Worm (Caenorhabditis elegans) whole organism, L1 larva: ENCODE results near the gene mrpl-50.

ENCODE experiments used
- C16A3.4 ChIP-seq: fragments of 150-350 bp; optimal IDR thresholded peaks from 2 replicates; lab custom pipeline; 2014; ENCODE audit warnings: missing biosample characterization, missing genetic modification characterization
- aly-2 ChIP-seq: fragments of 150-350 bp; optimal IDR thresholded peaks from 2 replicates; lab custom pipeline; 2014; ENCODE audit warnings: missing biosample characterization, missing genetic modification characterization
- ceh-63 ChIP-seq: fragments of 200-800 bp; sonication (Bioruptor generic); optimal IDR thresholded peaks from 2 replicates; lab custom pipeline; 2018; ENCODE audit warnings: mild to moderate bottlenecking, missing genetic modification characterization, missing compliant biosample characterization
- ceh-8 ChIP-seq: fragments of 200-800 bp; sonication (Bioruptor generic); optimal IDR thresholded peaks from 2 replicates; lab custom pipeline; 2018; ENCODE audit warnings: mild to moderate bottlenecking, missing genetic modification characterization, moderate library complexity, missing compliant biosample characterization
- ceh-90 ChIP-seq: sonication (generic microtip); optimal IDR thresholded peaks from 2 replicates; lab custom pipeline; 2016; ENCODE audit warnings: missing genetic modification characterization, missing compliant biosample characterization
- dpl-1 ChIP-seq, 3 experiments: fragments of 150-350 bp in 2 of 3; sonication (generic microtip) in 1 of 3; optimal IDR thresholded peaks; 2 replicates each; lab custom pipeline; 2014 to 2017; ENCODE audit warnings: missing biosample characterization in 3 of 3, missing genetic modification characterization in 3 of 3, missing genetic modification reagents in 3 of 3
- dsc-1 ChIP-seq: sonication (generic microtip); optimal IDR thresholded peaks from 2 replicates; lab custom pipeline; 2016; ENCODE audit warnings: mild to moderate bottlenecking, missing genetic modification characterization, missing compliant biosample characterization
- efl-1 ChIP-seq, 4 experiments: fragments of 150-350 bp; optimal IDR thresholded peaks in 3 of 4; peaks in 1 of 4; 1 replicate in 1 of 4; 2 replicates in 3 of 4; lab custom pipeline; 2014; ENCODE audit warnings: missing biosample characterization in 2 of 4, missing genetic modification characterization in 2 of 4, missing genetic modification reagents in 2 of 4
- fos-1 ChIP-seq: fragments of 150-350 bp; optimal IDR thresholded peaks from 2 replicates; lab custom pipeline; 2014; ENCODE audit warnings: missing biosample characterization, missing genetic modification characterization
- grh-1 ChIP-seq: fragments of 200-800 bp; sonication (Bioruptor generic); IDR thresholded peaks from 2 replicates; pipeline ENCODE4 v1.3.6; 2022; ENCODE audit warnings: missing genetic modification reagents, missing genetic modification characterization, missing compliant biosample characterization
- hlh-17 ChIP-seq: fragments of 200-800 bp; sonication (Bioruptor generic); optimal IDR thresholded peaks from 2 replicates; lab custom pipeline; 2018; ENCODE audit warnings: missing genetic modification characterization, mild to moderate bottlenecking, missing compliant biosample characterization, moderate library complexity, borderline replicate concordance
- hlh-4 ChIP-seq: sonication (generic microtip); optimal IDR thresholded peaks from 2 replicates; lab custom pipeline; 2016; ENCODE audit warnings: mild to moderate bottlenecking, missing genetic modification characterization, missing compliant biosample characterization
- hpl-2 ChIP-seq: fragments of 150-350 bp; optimal IDR thresholded peaks from 2 replicates; lab custom pipeline; 2014; ENCODE audit warnings: missing biosample characterization, missing genetic modification reagents, missing genetic modification characterization
- jun-1 ChIP-seq: fragments of 150-350 bp; optimal IDR thresholded peaks from 2 replicates; lab custom pipeline; 2014; ENCODE audit warnings: missing biosample characterization, missing genetic modification reagents, missing genetic modification characterization
- lin-15B ChIP-seq: fragments of 150-350 bp; sonication (generic microtip); optimal IDR thresholded peaks from 3 replicates; lab custom pipeline; 2014; ENCODE audit warnings: missing biosample characterization, missing genetic modification characterization
- lin-35 ChIP-seq, 2 experiments: fragments of 150-350 bp; optimal IDR thresholded peaks; 2 replicates each; lab custom pipeline; 2014; ENCODE audit warnings: missing biosample characterization in 2 of 2, missing genetic modification characterization in 2 of 2, missing genetic modification reagents in 2 of 2
- lin-39 ChIP-seq: fragments of 150-350 bp; optimal IDR thresholded peaks from 2 replicates; lab custom pipeline; 2014; ENCODE audit warnings: missing biosample characterization, missing genetic modification reagents, missing genetic modification characterization
- lir-3 ChIP-seq: sonication (generic microtip); optimal IDR thresholded peaks from 2 replicates; lab custom pipeline; 2016; ENCODE audit warnings: mild to moderate bottlenecking, missing genetic modification characterization, moderate library complexity, missing compliant biosample characterization; ENCODE audit not compliant: poor library complexity
- mab-9 ChIP-seq: fragments of 200-800 bp; sonication (Bioruptor generic); IDR thresholded peaks from 2 replicates; pipeline ENCODE4 v1.3.6; 2022; ENCODE audit warnings: missing genetic modification reagents, missing genetic modification characterization, missing compliant biosample characterization
- mdl-1 ChIP-seq, 2 experiments: fragments of 150-350 bp; optimal IDR thresholded peaks; 2 replicates each; lab custom pipeline; 2014 to 2017; ENCODE audit warnings: missing biosample characterization in 2 of 2, missing genetic modification characterization in 2 of 2, inconsistent platforms in 1 of 2
- mep-1 ChIP-seq: fragments of 150-350 bp; optimal IDR thresholded peaks from 2 replicates; lab custom pipeline; 2014; ENCODE audit warnings: missing biosample characterization, missing genetic modification characterization
- nhr-11 ChIP-seq: fragments of 150-350 bp; optimal IDR thresholded peaks from 2 replicates; lab custom pipeline; 2014; ENCODE audit warnings: missing biosample characterization, missing genetic modification characterization
- nhr-12 ChIP-seq: sonication (generic microtip); optimal IDR thresholded peaks from 2 replicates; lab custom pipeline; 2017; ENCODE audit warnings: missing biosample characterization, missing genetic modification characterization
- nhr-20 ChIP-seq: sonication (generic microtip); optimal IDR thresholded peaks from 2 replicates; lab custom pipeline; 2016; ENCODE audit warnings: mild to moderate bottlenecking, missing genetic modification characterization, missing compliant biosample characterization
- nhr-47 ChIP-seq: sonication (generic microtip); optimal IDR thresholded peaks from 2 replicates; lab custom pipeline; 2016; ENCODE audit warnings: mild to moderate bottlenecking, missing genetic modification characterization, moderate library complexity, missing compliant biosample characterization
- nhr-71 ChIP-seq: sonication (generic microtip); optimal IDR thresholded peaks from 2 replicates; lab custom pipeline; 2016; ENCODE audit warnings: mild to moderate bottlenecking, missing genetic modification characterization, moderate library complexity, missing compliant biosample characterization
- nhr-84 ChIP-seq: sonication (generic microtip); optimal IDR thresholded peaks from 2 replicates; lab custom pipeline; 2017; ENCODE audit warnings: missing biosample characterization, missing genetic modification characterization
- nhr-85 ChIP-seq: sonication (generic microtip); peaks from one replicate; lab custom pipeline; 2016; ENCODE audit warnings: missing genetic modification characterization, inconsistent platforms, missing compliant biosample characterization
- nhr-90 ChIP-seq: sonication (generic microtip); optimal IDR thresholded peaks from 2 replicates; lab custom pipeline; 2016; ENCODE audit warnings: mild to moderate bottlenecking, missing genetic modification characterization, missing compliant biosample characterization; ENCODE audit not compliant: poor library complexity
- pqm-1 ChIP-seq: sonication (generic microtip); optimal IDR thresholded peaks from 3 replicates; lab custom pipeline; 2017; ENCODE audit warnings: missing biosample characterization, missing genetic modification characterization
- rnt-1 ChIP-seq: sonication (generic microtip); optimal IDR thresholded peaks from 2 replicates; lab custom pipeline; 2016; ENCODE audit warnings: mild to moderate bottlenecking, missing genetic modification characterization, moderate library complexity, missing compliant biosample characterization
- snu-23 ChIP-seq: sonication (generic microtip); optimal IDR thresholded peaks from 2 replicates; lab custom pipeline; 2016; ENCODE audit warnings: missing genetic modification characterization, missing compliant biosample characterization
- sox-4 ChIP-seq: sonication (generic microtip); optimal IDR thresholded peaks from 2 replicates; lab custom pipeline; 2016; ENCODE audit warnings: missing genetic modification characterization, missing compliant biosample characterization
- sptf-1 ChIP-seq: fragments of 150-350 bp; optimal IDR thresholded peaks from 2 replicates; lab custom pipeline; 2014; ENCODE audit warnings: missing biosample characterization, missing genetic modification characterization
- swsn-7 ChIP-seq: sonication (generic microtip); optimal IDR thresholded peaks from 2 replicates; lab custom pipeline; 2016; ENCODE audit warnings: missing genetic modification characterization, missing compliant biosample characterization
- tbx-2 ChIP-seq: sonication (generic microtip); optimal IDR thresholded peaks from 2 replicates; lab custom pipeline; 2016; ENCODE audit warnings: missing genetic modification characterization, missing compliant biosample characterization
- tlp-1 ChIP-seq: fragments of 150-350 bp; optimal IDR thresholded peaks from 2 replicates; lab custom pipeline; 2014; ENCODE audit warnings: missing biosample characterization, missing genetic modification characterization
- unc-130 ChIP-seq: fragments of 150-350 bp; optimal IDR thresholded peaks from 2 replicates; lab custom pipeline; 2017; ENCODE audit warnings: missing biosample characterization, missing genetic modification characterization, inconsistent platforms
- unc-30 ChIP-seq: sonication (generic microtip); optimal IDR thresholded peaks from 2 replicates; lab custom pipeline; 2017; ENCODE audit warnings: missing biosample characterization, missing genetic modification characterization
- unc-98 ChIP-seq: fragments of 200-800 bp; sonication (Bioruptor generic); IDR thresholded peaks from 2 replicates; pipeline ENCODE4 v1.3.6; 2022; ENCODE audit warnings: missing genetic modification characterization, missing compliant biosample characterization
- vab-15 ChIP-seq: sonication (generic microtip); optimal IDR thresholded peaks from 2 replicates; lab custom pipeline; 2017; ENCODE audit warnings: missing genotype, mild to moderate bottlenecking, missing genetic modification characterization, missing compliant biosample characterization
- ztf-11 ChIP-seq, 2 experiments: sonication (generic microtip); optimal IDR thresholded peaks; 2 replicates each; lab custom pipeline; 2016 to 2017; ENCODE audit warnings: missing genetic modification characterization in 2 of 2, missing biosample characterization in 1 of 2, missing compliant biosample characterization in 1 of 2
- ztf-4 ChIP-seq: fragments of 150-350 bp; optimal IDR thresholded peaks from 2 replicates; lab custom pipeline; 2014; ENCODE audit warnings: missing biosample characterization, missing genetic modification characterization

mrpl-50 gene

DNA sequence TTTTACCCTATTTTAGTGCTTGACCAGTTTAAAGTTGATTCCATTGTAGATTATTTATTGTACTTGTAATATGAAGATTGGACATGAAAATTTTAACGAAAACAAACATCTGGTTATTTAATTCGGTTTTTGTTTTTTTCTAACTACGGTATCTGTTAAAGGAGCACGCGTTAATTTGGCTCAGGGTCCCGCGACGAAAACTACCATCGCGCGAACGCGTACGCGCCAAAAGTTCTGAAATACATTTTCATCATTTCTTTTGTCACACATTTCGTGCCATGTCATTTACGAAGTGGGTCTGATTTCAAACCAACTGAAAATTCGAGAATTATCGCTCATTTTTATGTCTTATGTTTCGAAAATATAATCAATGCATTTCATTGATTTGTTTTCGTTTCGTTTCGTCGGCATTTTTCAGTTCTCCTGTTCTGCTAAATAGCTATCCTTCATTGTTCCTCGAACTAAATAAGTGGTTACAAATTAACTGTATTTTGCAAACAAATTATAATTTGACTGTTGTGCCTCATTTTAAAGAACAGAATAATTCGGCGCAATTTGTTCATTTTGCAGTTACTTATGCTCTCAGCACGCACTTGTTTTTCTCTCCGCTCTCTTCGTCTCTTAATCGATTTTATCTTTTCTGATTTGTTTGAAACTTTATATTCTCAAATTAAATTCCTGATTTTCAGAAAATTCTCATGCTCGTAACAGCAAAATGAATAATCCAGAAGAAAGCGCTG is 4.2 kb downstream of the mrpl-50 start, which contains the start of gene T21B10.3 (continued):
- TF ChIP-seq mab-9 (GFP tag; lab: Robert Waterston, UW), result no peak

DNA sequence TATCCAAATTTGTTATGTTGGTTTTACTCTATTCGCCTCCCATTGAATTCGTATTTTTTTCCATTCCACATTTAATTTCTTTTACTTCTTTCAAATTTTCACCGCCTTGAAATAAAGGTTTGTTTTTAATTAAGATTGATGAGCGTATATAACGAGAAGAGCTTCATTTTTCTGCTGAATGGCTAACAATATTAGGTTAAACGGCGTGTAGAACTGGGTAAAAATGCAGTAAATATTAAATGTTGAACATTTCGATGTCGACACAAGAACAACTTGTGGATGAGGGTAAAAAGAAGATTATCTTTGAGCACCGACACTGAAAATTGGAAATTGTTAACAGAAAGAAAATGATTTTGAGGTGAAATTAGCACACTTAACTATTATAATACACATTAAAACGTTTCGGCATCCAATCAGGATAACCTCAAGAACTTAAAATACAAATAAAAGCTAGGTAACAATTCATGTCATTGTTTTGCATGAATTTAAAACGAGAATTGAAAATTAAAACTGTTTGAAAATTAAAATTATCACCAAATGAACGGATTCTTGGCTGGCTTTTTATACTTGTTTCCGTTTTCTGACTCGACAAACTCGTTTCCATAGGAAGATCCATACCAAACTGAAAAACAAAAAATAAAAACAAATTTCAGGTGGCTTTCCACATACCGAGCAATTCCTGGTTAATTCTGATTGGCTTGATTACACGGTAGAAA is 9.4 kb downstream of the mrpl-50 start:
- TF ChIP-seq unc-30 (tag; lab: Kevin White, UChicago) (no peak), hlh-4 (tag; lab: Kevin White, UChicago) (no peak), jun-1 (tag; lab: Kevin White, UChicago) (no peak), ceh-90 (no peak), nhr-84 (tag; lab: Kevin White, UChicago) (no peak), nhr-90 (tag; lab: Kevin White, UChicago) (no peak), C16A3.4 (tag; lab: Kevin White, UChicago) (no peak), swsn-7 (tag; lab: Kevin White, UChicago) (no peak), hpl-2 (GFP tag; lab: Kevin White, UChicago) (no peak), nhr-11 (tag; lab: Kevin White, UChicago) (no peak), tbx-2 (no peak), dsc-1 (tag; lab: Kevin White, UChicago) (no peak), ceh-8 (GFP tag; lab: Kevin White, UChicago) (no peak), lir-3 (tag; lab: Kevin White, UChicago) (no peak), pqm-1 (tag; lab: Kevin White, UChicago) (no peak), grh-1 (GFP tag; lab: Robert Waterston, UW) (no peak), dpl-1 (GFP tag; optimal IDR thresholded peaks at IDR 0.05; lab: Kevin White, UChicago) (no peak), aly-2 (tag; lab: Kevin White, UChicago) (no peak)
- TF ChIP-seq, all 84 proteins: peak for 0

DNA sequence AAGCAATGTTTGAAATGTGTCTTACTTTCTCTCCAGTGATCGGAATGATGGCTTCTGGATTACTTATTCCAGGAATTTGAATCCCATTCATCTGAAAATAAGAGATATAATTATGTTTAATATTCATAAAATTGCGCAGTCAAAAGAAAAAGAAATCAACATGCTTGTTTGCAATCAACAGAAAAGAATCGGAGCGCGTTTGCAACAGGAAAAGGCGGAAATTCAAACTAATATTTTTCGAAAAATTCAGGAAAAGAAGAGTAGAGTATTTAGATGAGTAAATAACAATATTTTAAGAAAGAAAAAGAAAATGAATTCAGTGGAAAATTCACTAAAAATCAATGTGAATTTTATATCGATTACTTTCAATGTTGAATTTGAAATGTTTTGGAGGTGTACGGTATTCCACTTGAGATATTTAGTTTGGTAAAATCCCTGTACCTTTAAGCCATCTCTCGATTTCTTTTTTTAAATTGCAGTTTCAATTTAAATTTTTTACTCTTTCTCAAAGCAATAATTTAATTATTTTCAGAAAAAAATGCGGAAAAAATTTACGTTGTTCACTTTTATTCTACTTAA is 10.8 kb downstream of the mrpl-50 start, which contains the start of the genes set-17 and T21B10.4:
TSS of gene set-17 (minus strand) at position 127 of the 579 bp plus-strand sequence.
TSS of gene T21B10.4 (plus strand) at position 533 of the 579 bp plus-strand sequence.
- TF ChIP-seq nhr-20 (peak; percentile 34), lin-39 (tag; lab: Kevin White, UChicago) (no peak), vab-15 (tag; lab: Kevin White, UChicago) (no peak), unc-30 (tag; lab: Kevin White, UChicago) (no peak), aly-2 (tag; lab: Kevin White, UChicago) (no peak), grh-1 (GFP tag; lab: Robert Waterston, UW) (no peak), lin-15B (tag; lab: Kevin White, UChicago) (no peak), ztf-4 (tag; lab: Kevin White, UChicago) (no peak), hlh-17 (GFP tag; lab: Kevin White, UChicago) (no peak), unc-130 (tag; lab: Kevin White, UChicago) (no peak), nhr-85 (tag; lab: Kevin White, UChicago) (no peak), lir-3 (tag; lab: Kevin White, UChicago) (no peak), efl-1 (optimal IDR thresholded peaks at IDR 0.05; lab: Kevin White, UChicago) (peak; percentile 16 to 87), efl-1 (GFP tag; optimal IDR thresholded peaks at IDR 0.05 in 1 of 2; lab: Kevin White, UChicago) (peak; percentile 86 to 98), ceh-63 (GFP tag; lab: Kevin White, UChicago) (no peak), mab-9 (GFP tag; lab: Robert Waterston, UW) (no peak), pqm-1 (tag; lab: Kevin White, UChicago) (no peak), sox-4 (peak; percentile 24), unc-98 (GFP tag; lab: Robert Waterston, UW) (no peak), sptf-1 (no peak), swsn-7 (tag; lab: Kevin White, UChicago) (peak; percentile 1), mep-1 (tag; lab: Kevin White, UChicago) (no peak), rnt-1 (no peak), nhr-11 (tag; lab: Kevin White, UChicago) (no peak), C16A3.4 (tag; lab: Kevin White, UChicago) (peak; percentile 51), fos-1 (tag; lab: Kevin White, UChicago) (no peak), nhr-12 (no peak), tlp-1 (no peak), nhr-47 (tag; lab: Kevin White, UChicago) (peak; percentile 26), lin-35 (GFP tag; optimal IDR thresholded peaks at IDR 0.05; lab: Kevin White, UChicago) (peak; percentile 76 to 94), hpl-2 (GFP tag; lab: Kevin White, UChicago) (no peak), ztf-11 (tag; optimal IDR thresholded peaks at IDR 0.05; lab: Kevin White, UChicago) (no peak), mdl-1 (tag; optimal IDR thresholded peaks at IDR 0.05; lab: Kevin White, UChicago) (no peak), snu-23 (GFP tag; lab: Kevin White, UChicago) (peak; percentile 11), nhr-71 (tag; lab: Kevin White, UChicago) (peak; percentile 37)
